Worm (Caenorhabditis elegans) whole organism, L4 larva: ENCODE measurements around the gene mak-1.

Source experiments
- D1046.2 ChIP-seq: fragments of 200-800 bp; sonication (Bioruptor generic); IDR thresholded peaks from 2 replicates; pipeline ENCODE4 v1.3.6; 2022; ENCODE audit warnings: missing genetic modification characterization, missing compliant biosample characterization
- F26F4.8 ChIP-seq: fragments of 200-800 bp; sonication (Bioruptor generic); conservative IDR thresholded peaks from 2 replicates; pipeline ENCODE4 v1.3.6; 2022; ENCODE audit warnings: missing genetic modification characterization, missing compliant biosample characterization
- Y48G9A.11 ChIP-seq: fragments of 200-800 bp; sonication (Bioruptor generic); IDR thresholded peaks from 2 replicates; pipeline ENCODE4 v1.3.6; 2022; ENCODE audit warnings: missing genetic modification reagents, missing genetic modification characterization, missing compliant biosample characterization
- Y75B8A.6 ChIP-seq: fragments of 200-800 bp; sonication (Bioruptor generic); IDR thresholded peaks from 2 replicates; pipeline ENCODE4 v1.3.6; 2022; ENCODE audit warnings: missing genetic modification reagents, missing genetic modification characterization, missing compliant biosample characterization
- ZK337.2 ChIP-seq: fragments of 200-800 bp; sonication (Bioruptor generic); IDR thresholded peaks from 2 replicates; pipeline ENCODE4 v1.3.6; 2022; ENCODE audit warnings: missing genetic modification reagents, missing genetic modification characterization, missing compliant biosample characterization
- aha-1 ChIP-seq: fragments of 150-350 bp; peaks from one replicate; lab custom pipeline; 2014; ENCODE audit warnings: missing biosample characterization, missing genetic modification characterization
- ama-1 ChIP-seq: fragments of 150-350 bp; optimal IDR thresholded peaks from 2 replicates; lab custom pipeline; 2014; ENCODE audit warnings: inconsistent platforms, mixed read lengths
- ceh-20 ChIP-seq: fragments of 200-800 bp; sonication (Bioruptor generic); IDR thresholded peaks from 2 replicates; pipeline ENCODE4 v1.3.6; 2022; ENCODE audit warnings: missing genetic modification reagents, missing genetic modification characterization, missing compliant biosample characterization
- ceh-82 ChIP-seq: sonication (generic microtip); optimal IDR thresholded peaks from 2 replicates; lab custom pipeline; 2017; ENCODE audit warnings: missing biosample characterization, missing genetic modification characterization
- cey-2 ChIP-seq: sonication (generic microtip); optimal IDR thresholded peaks from 3 replicates; lab custom pipeline; 2017; ENCODE audit warnings: missing genetic modification characterization, mild to moderate bottlenecking, missing compliant biosample characterization, antibody characterized with exemption, borderline replicate concordance; ENCODE audit not compliant: insufficient read depth
- daf-12 ChIP-seq: fragments of 150-350 bp; optimal IDR thresholded peaks from 2 replicates; lab custom pipeline; 2014; ENCODE audit warnings: missing biosample characterization, missing genetic modification reagents, missing genetic modification characterization
- daf-16 ChIP-seq, 3 experiments: sonication (generic microtip); optimal IDR thresholded peaks; 2 replicates each; lab custom pipeline; 2016 to 2017; ENCODE audit warnings: missing genetic modification characterization in 3 of 3, missing genetic modification reagents in 3 of 3, mild to moderate bottlenecking in 2 of 3, missing compliant biosample characterization in 2 of 3, missing biosample characterization in 1 of 3, moderate library complexity in 1 of 3
- dmd-6 ChIP-seq: fragments of 200-800 bp; sonication (Bioruptor generic); IDR thresholded peaks from 2 replicates; pipeline ENCODE4 v1.3.6; 2022; ENCODE audit warnings: missing genetic modification reagents, missing genetic modification characterization, missing compliant biosample characterization
- duxl-1 ChIP-seq: sonication (generic microtip); optimal IDR thresholded peaks from 2 replicates; lab custom pipeline; 2016; ENCODE audit warnings: mild to moderate bottlenecking, missing genetic modification characterization, moderate library complexity, missing compliant biosample characterization; ENCODE audit not compliant: poor library complexity
- dve-1 ChIP-seq: sonication (generic microtip); optimal IDR thresholded peaks from 2 replicates; lab custom pipeline; 2017; ENCODE audit warnings: antibody characterized with exemption, mild to moderate bottlenecking, missing genetic modification characterization, missing compliant biosample characterization; ENCODE audit not compliant: insufficient read depth
- gei-8 ChIP-seq: fragments of 200-800 bp; sonication (Bioruptor generic); optimal IDR thresholded peaks from 2 replicates; lab custom pipeline; 2018; ENCODE audit warnings: mild to moderate bottlenecking, missing genetic modification characterization, missing compliant biosample characterization
- hif-1 ChIP-seq, 2 experiments: sonication (generic microtip); optimal IDR thresholded peaks; 2 replicates each; lab custom pipeline; 2016 to 2017; ENCODE audit warnings: missing compliant biosample characterization in 2 of 2, missing genetic modification characterization in 2 of 2, missing genetic modification reagents in 2 of 2, missing genotype in 2 of 2, mild to moderate bottlenecking in 1 of 2
- hlh-30 ChIP-seq: sonication (generic microtip); optimal IDR thresholded peaks from 2 replicates; lab custom pipeline; 2017; ENCODE audit warnings: antibody characterized with exemption, mild to moderate bottlenecking, missing genetic modification characterization, missing compliant biosample characterization; ENCODE audit not compliant: insufficient read depth
- lim-7 ChIP-seq: fragments of 200-800 bp; sonication (Bioruptor generic); IDR thresholded peaks from 2 replicates; pipeline ENCODE4 v1.3.6; 2022; ENCODE audit warnings: missing genetic modification characterization, missing compliant biosample characterization
- lin-15B ChIP-seq: fragments of 150-350 bp; sonication (generic microtip); optimal IDR thresholded peaks from 3 replicates; lab custom pipeline; 2014; ENCODE audit warnings: missing biosample characterization, missing genetic modification characterization
- lsy-2 ChIP-seq, 2 experiments: fragments of 150-350 bp in 1 of 2; sonication (generic microtip) in 1 of 2; optimal IDR thresholded peaks; 2 replicates each; lab custom pipeline; 2014 to 2017; ENCODE audit warnings: missing biosample characterization in 2 of 2, missing genetic modification characterization in 2 of 2
- mep-1 ChIP-seq: fragments of 150-350 bp; sonication (generic microtip); optimal IDR thresholded peaks from 3 replicates; lab custom pipeline; 2014; ENCODE audit warnings: missing biosample characterization, missing genetic modification characterization
- mes-2 ChIP-seq: sonication (generic microtip); optimal IDR thresholded peaks from 2 replicates; lab custom pipeline; 2016; ENCODE audit warnings: missing genotype, mild to moderate bottlenecking, missing genetic modification characterization, missing compliant biosample characterization; ENCODE audit not compliant: poor library complexity, severe bottlenecking
- mxl-2 ChIP-seq: fragments of 200-800 bp; sonication (Bioruptor generic); conservative IDR thresholded peaks from 2 replicates; pipeline ENCODE4 v1.3.6; 2022; ENCODE audit warnings: missing genetic modification reagents, missing genetic modification characterization, missing compliant biosample characterization
- nhr-10 ChIP-seq: fragments of 150-350 bp; optimal IDR thresholded peaks from 2 replicates; lab custom pipeline; 2014; ENCODE audit warnings: missing biosample characterization, missing genetic modification characterization
- nhr-25 ChIP-seq: sonication (generic microtip); optimal IDR thresholded peaks from 2 replicates; lab custom pipeline; 2017; ENCODE audit warnings: missing genetic modification characterization, mild to moderate bottlenecking, missing compliant biosample characterization, antibody characterized with exemption, moderate library complexity, borderline replicate concordance; ENCODE audit not compliant: insufficient read depth
- nhr-41 ChIP-seq: fragments of 200-800 bp; sonication (Bioruptor generic); IDR thresholded peaks from 2 replicates; pipeline ENCODE4 v1.3.6; 2022; ENCODE audit warnings: missing genetic modification reagents, missing genetic modification characterization, missing compliant biosample characterization
- nhr-42 ChIP-seq: fragments of 200-800 bp; sonication (Bioruptor generic); IDR thresholded peaks from 2 replicates; pipeline ENCODE4 v1.3.6; 2022; ENCODE audit warnings: missing genetic modification characterization, missing compliant biosample characterization
- nhr-48 ChIP-seq: sonication (generic microtip); optimal IDR thresholded peaks from 2 replicates; lab custom pipeline; 2016; ENCODE audit warnings: mild to moderate bottlenecking, missing genetic modification characterization, missing compliant biosample characterization
- nhr-77 ChIP-seq: fragments of 150-350 bp; optimal IDR thresholded peaks from 2 replicates; lab custom pipeline; 2014; ENCODE audit warnings: missing biosample characterization, missing genetic modification characterization
- pha-4 ChIP-seq, 2 experiments: fragments of 150-350 bp in 1 of 2; fragments of 200-800 bp in 1 of 2; sonication (Bioruptor generic) in 1 of 2; IDR thresholded peaks in 1 of 2; optimal IDR thresholded peaks in 1 of 2; 2 replicates each; pipeline versions ENCODE4 v1.3.6 to Lab custom; 2014 to 2022; ENCODE audit warnings: missing genetic modification characterization in 2 of 2, missing genetic modification reagents in 2 of 2, missing biosample characterization in 1 of 2, missing compliant biosample characterization in 1 of 2
- pqm-1 ChIP-seq: sonication (generic microtip); optimal IDR thresholded peaks from 2 replicates; lab custom pipeline; 2017; ENCODE audit warnings: missing biosample characterization, missing genetic modification characterization
- saeg-2 ChIP-seq: fragments of 200-800 bp; sonication (Bioruptor generic); IDR thresholded peaks from 2 replicates; pipeline ENCODE4 v1.3.6; 2022; ENCODE audit warnings: missing genetic modification reagents, missing genetic modification characterization, missing compliant biosample characterization
- sdz-12 ChIP-seq: fragments of 200-800 bp; sonication (Bioruptor generic); optimal IDR thresholded peaks from 2 replicates; lab custom pipeline; 2018; ENCODE audit warnings: mild to moderate bottlenecking, missing genetic modification characterization, missing compliant biosample characterization
- snpc-1.2 ChIP-seq: fragments of 200-800 bp; sonication (Bioruptor generic); IDR thresholded peaks from 2 replicates; pipeline ENCODE4 v1.3.6; 2022; ENCODE audit warnings: missing genetic modification reagents, missing genetic modification characterization, missing compliant biosample characterization
- unc-39 ChIP-seq: sonication (generic microtip); optimal IDR thresholded peaks from 2 replicates; lab custom pipeline; 2017; ENCODE audit warnings: missing biosample characterization, missing genetic modification characterization
- vab-7 ChIP-seq: fragments of 200-800 bp; sonication (Bioruptor generic); IDR thresholded peaks from 2 replicates; pipeline ENCODE4 v1.3.6; 2022; ENCODE audit warnings: missing genetic modification reagents, missing genetic modification characterization, missing compliant biosample characterization
- zfp-3 ChIP-seq: fragments of 200-800 bp; sonication (Bioruptor generic); conservative IDR thresholded peaks from 2 replicates; pipeline ENCODE4 v1.3.6; 2022; ENCODE audit warnings: missing genetic modification reagents, missing genetic modification characterization, missing compliant biosample characterization
- zip-11 ChIP-seq: fragments of 200-800 bp; sonication (Bioruptor generic); IDR thresholded peaks from 2 replicates; pipeline ENCODE4 v1.3.6; 2022; ENCODE audit warnings: missing genetic modification characterization, missing compliant biosample characterization
- zip-2 ChIP-seq: fragments of 150-350 bp; optimal IDR thresholded peaks from 2 replicates; lab custom pipeline; 2014; ENCODE audit warnings: missing biosample characterization, missing genetic modification characterization

The mak-1 gene

DNA sequence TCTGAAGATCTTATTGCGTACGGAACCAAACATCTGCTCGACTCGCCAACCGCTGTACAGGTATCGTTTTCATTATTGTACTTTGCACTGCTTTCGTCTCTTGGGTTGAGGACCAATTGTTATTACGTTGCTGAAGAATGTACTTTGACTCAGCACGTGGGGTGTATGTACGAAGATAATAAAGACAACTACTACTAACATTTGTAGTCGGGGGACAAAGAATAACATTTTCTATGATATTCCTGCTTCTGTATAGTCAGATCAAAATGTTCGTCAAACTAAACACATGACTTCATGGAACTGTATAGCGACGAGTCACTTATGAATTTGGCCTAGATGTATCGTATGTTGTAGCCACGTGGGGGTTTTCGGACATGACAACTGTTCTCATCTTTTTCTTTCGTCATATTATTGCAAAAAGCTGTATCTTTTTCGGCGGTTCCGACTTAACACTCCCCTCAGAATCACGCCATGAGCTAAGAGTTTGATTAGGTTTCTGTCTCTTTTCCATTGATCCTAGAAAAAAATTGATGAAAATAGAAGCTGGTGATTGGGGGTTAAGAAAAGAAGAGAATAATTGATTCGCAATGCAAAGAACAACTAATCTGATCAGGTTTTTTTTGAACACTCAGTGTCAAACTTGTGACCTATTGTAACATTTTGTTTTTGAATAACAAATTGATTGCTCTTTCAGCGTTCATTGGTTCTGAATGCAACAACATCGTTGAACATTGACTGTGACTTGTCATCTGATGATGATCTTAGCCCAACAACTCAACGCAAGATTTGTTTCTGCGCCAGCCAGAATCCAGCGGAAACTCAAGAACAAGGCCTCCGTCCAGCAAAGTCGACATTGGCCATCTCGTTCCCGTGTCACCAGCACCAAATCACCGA lies 931 bp downstream of the mak-1 start (continued):
- TF ChIP-seq pqm-1 (tag; lab: Kevin White, UChicago) (no peak), unc-39 (tag; lab: Kevin White, UChicago) (no peak), mep-1 (tag; lab: Kevin White, UChicago) (peak; percentile 11), duxl-1 (tag; lab: Kevin White, UChicago) (peak; percentile 64), gei-8 (no peak), saeg-2 (GFP tag; lab: Robert Waterston, UW) (no peak), F26F4.8 (GFP tag; lab: Robert Waterston, UW) (no peak), nhr-42 (GFP tag; lab: Robert Waterston, UW) (0 out of 2 replicates have a peak, but pooled peaks have one; percentile 12), ama-1 (peak; percentile 85), aha-1 (tag; lab: Kevin White, UChicago) (peak; percentile 95)

DNA sequence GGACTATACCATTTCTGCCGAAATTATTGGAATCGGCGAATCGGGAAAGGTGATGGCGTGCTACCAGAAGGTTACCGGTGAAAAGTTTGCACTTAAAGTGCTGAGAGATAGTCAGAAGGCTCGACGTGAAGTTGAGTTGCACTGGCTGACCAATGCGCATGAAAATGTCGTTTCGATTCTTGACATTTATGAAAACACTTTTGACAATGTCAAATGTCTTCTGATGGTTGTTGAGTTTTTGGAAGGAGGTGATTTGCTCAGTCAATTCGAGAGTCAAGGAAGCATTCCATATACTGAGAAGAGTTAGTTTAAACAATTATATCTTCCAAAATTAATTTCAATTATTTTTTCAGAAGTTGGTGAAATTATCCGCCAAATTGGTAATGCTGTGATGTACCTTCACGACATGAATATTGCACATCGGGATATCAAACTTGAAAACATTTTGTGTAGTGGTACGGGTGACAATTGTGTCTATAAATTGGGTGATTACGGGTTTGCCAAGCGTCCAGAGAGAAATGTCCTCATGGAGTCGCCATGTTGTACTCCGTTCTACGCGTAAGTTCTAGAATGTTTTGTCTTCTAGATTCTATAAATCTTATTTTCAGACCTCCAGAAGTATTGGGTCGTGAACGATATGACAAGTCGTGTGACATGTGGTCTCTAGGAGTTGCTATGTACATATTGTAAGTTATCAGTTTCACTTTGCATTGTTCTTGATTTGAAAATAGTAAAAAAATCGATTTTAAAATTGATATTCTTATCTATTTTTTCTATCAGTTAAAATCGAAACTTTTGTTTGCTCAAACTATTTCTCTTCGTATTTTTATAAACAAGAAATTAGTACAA lies 1.8 kb downstream of the mak-1 start:
- no peak for TF ChIP-seq Y75B8A.6 (GFP tag; lab: Robert Waterston, UW)
- TF ChIP-seq ama-1: peak; percentile 74
- peak; percentile 41 for TF ChIP-seq mxl-2 (GFP tag; lab: Robert Waterston, UW)
- TF ChIP-seq dve-1 (tag; lab: Kevin White, UChicago): peak; percentile 50
- peak; percentile 90 for TF ChIP-seq aha-1 (tag; lab: Kevin White, UChicago)
- no peak for TF ChIP-seq daf-16 (GFP tag; optimal IDR thresholded peaks at IDR 0.05; lab: Kevin White, UChicago)
- TF ChIP-seq daf-16 (tag; optimal IDR thresholded peaks at IDR 0.05; lab: Kevin White, UChicago): peak; percentile 20
- peak; percentile 4 for TF ChIP-seq nhr-25 (tag; lab: Kevin White, UChicago)
- peak; percentile 34 for TF ChIP-seq nhr-77 (tag; lab: Kevin White, UChicago)
- TF ChIP-seq hlh-30: peak; percentile 8
- TF ChIP-seq D1046.2 (GFP tag; lab: Robert Waterston, UW): no peak
- TF ChIP-seq zip-2: no peak
- 0 out of 2 replicates have a peak, but pooled peaks have one; percentile 23 for TF ChIP-seq Y48G9A.11 (GFP tag; lab: Robert Waterston, UW)
- peak in 1 of 2 experiments; percentile 47 for TF ChIP-seq lsy-2 (tag; optimal IDR thresholded peaks at IDR 0.05; lab: Kevin White, UChicago)

DNA sequence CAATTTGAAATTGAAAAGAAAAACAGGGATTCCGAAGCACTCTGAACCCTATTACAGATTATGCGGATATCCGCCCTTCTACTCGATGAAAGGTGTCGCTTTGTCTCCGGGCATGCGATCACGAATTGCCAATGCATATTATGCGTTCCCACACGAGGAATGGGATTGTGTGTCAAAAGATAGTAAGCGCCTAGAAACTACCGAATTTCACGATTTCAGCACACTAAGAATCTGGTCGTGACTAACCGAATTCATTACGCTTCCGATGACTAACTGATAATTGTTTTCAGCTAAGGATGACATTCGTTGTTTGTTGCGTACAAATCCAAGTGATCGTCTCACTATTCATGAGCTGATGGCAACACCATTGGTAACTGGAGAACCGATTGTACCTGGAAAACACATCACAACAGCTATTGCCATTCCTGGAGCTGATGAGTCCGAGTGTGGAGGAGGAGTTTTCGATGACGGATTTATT lies 2.5 kb downstream of the mak-1 start:
- TF ChIP-seq aha-1 (tag; lab: Kevin White, UChicago) (peak; percentile 55), sdz-12 (GFP tag; lab: Kevin White, UChicago) (peak; percentile 74), daf-16 (GFP tag; optimal IDR thresholded peaks at IDR 0.05; lab: Kevin White, UChicago) (no peak), daf-16 (tag; optimal IDR thresholded peaks at IDR 0.05; lab: Kevin White, UChicago) (peak; percentile 7), nhr-10 (tag; lab: Kevin White, UChicago) (no peak), lim-7 (GFP tag; lab: Robert Waterston, UW) (peak; percentile 50; the same call in 1 of the 2 replicates), vab-7 (GFP tag; lab: Robert Waterston, UW) (peak; percentile 49; the same call in 1 of the 2 replicates), hif-1 (tag; optimal IDR thresholded peaks at IDR 0.05; lab: Kevin White, UChicago) (peak in 1 of 2 experiments; percentile 13), duxl-1 (tag; lab: Kevin White, UChicago) (peak; percentile 58), ZK337.2 (0 out of 2 replicates have a peak, but pooled peaks have one; percentile 1), daf-12 (no peak), snpc-1.2 (GFP tag; lab: Robert Waterston, UW) (peak; percentile 52; the same call in 1 of the 2 replicates), lin-15B (tag; lab: Kevin White, UChicago) (no peak), nhr-48 (no peak), cey-2 (tag; lab: Kevin White, UChicago) (no peak), pha-4 (GFP tag; IDR thresholded peaks at IDR 0.05; lab: Robert Waterston, UW) (no peak), pha-4 (tag; optimal IDR thresholded peaks at IDR 0.05; lab: Kevin White, UChicago) (no peak), zip-11 (GFP tag; lab: Robert Waterston, UW) (no peak), dmd-6 (GFP tag; lab: Robert Waterston, UW) (peak; percentile 10; the same call in 1 of the 2 replicates), ceh-20 (GFP tag; lab: Robert Waterston, UW) (peak; percentile 64; the same call in 1 of the 2 replicates), mes-2 (tag; lab: Kevin White, UChicago) (peak; percentile 32), ceh-82 (tag; lab: Kevin White, UChicago) (no peak), F26F4.8 (GFP tag; lab: Robert Waterston, UW) (no peak), zfp-3 (GFP tag; lab: Robert Waterston, UW) (peak; percentile 79; the same call in 1 of the 2 replicates), nhr-41 (GFP tag; lab: Robert Waterston, UW) (peak; percentile 43)
